Worm (Caenorhabditis elegans) whole organism, mixed stage, embryonic: Measurements from ENCODE around the gene F58A3.3.

Experiments
- M03D4.4 ChIP-seq: sonication (generic microtip); optimal IDR thresholded peaks from 2 replicates; lab custom pipeline; 2017; ENCODE audit warnings: mild to moderate bottlenecking, missing genetic modification characterization, missing compliant biosample characterization
- bed-3 ChIP-seq: fragments of 200-800 bp; sonication (Bioruptor generic); optimal IDR thresholded peaks from 3 replicates; lab custom pipeline; 2018; ENCODE audit warnings: mild to moderate bottlenecking, missing genetic modification characterization, moderate library complexity, missing compliant biosample characterization
- blmp-1 ChIP-seq: fragments of 150-350 bp; optimal IDR thresholded peaks from 2 replicates; lab custom pipeline; 2014; ENCODE audit warnings: missing biosample characterization, missing genetic modification characterization
- ceh-39 ChIP-seq: fragments of 150-350 bp; optimal IDR thresholded peaks from 2 replicates; lab custom pipeline; 2014; ENCODE audit warnings: missing biosample characterization, missing genetic modification characterization
- ceh-43 ChIP-seq: fragments of 200-800 bp; sonication (Bioruptor generic); optimal IDR thresholded peaks from 2 replicates; lab custom pipeline; 2018; ENCODE audit warnings: mild to moderate bottlenecking, missing genetic modification characterization, moderate library complexity, missing compliant biosample characterization
- ceh-83 ChIP-seq: fragments of 200-800 bp; sonication (Bioruptor generic); optimal IDR thresholded peaks from 2 replicates; lab custom pipeline; 2018; ENCODE audit warnings: mild to moderate bottlenecking, missing genetic modification characterization, missing compliant biosample characterization
- ces-1 ChIP-seq: fragments of 150-350 bp; optimal IDR thresholded peaks from 2 replicates; lab custom pipeline; 2014; ENCODE audit warnings: missing biosample characterization, missing genetic modification reagents, missing genetic modification characterization
- cnd-1 ChIP-seq: fragments of 200-800 bp; sonication (Bioruptor generic); optimal IDR thresholded peaks from 2 replicates; lab custom pipeline; 2018; ENCODE audit warnings: mild to moderate bottlenecking, missing genetic modification characterization, missing compliant biosample characterization
- drap-1 ChIP-seq: fragments of 200-800 bp; sonication (Bioruptor generic); optimal IDR thresholded peaks from 3 replicates; lab custom pipeline; 2018; ENCODE audit warnings: mild to moderate bottlenecking, missing genetic modification characterization, missing compliant biosample characterization
- elt-1 ChIP-seq: sonication (generic microtip); optimal IDR thresholded peaks from 2 replicates; lab custom pipeline; 2017; ENCODE audit warnings: missing genetic modification characterization, mild to moderate bottlenecking, missing compliant biosample characterization, antibody characterized with exemption, moderate library complexity, borderline replicate concordance; ENCODE audit not compliant: insufficient read depth
- elt-3 ChIP-seq: fragments of 150-350 bp; optimal IDR thresholded peaks from 2 replicates; lab custom pipeline; 2014; ENCODE audit warnings: missing biosample characterization, missing genetic modification characterization
- flh-1 ChIP-seq: fragments of 200-800 bp; sonication (Bioruptor generic); optimal IDR thresholded peaks from 2 replicates; lab custom pipeline; 2018; ENCODE audit warnings: mild to moderate bottlenecking, missing genetic modification characterization, moderate library complexity, missing compliant biosample characterization
- ham-2 ChIP-seq: fragments of 200-800 bp; sonication (Bioruptor generic); optimal IDR thresholded peaks from 2 replicates; lab custom pipeline; 2018; ENCODE audit warnings: mild to moderate bottlenecking, missing genetic modification characterization, missing compliant biosample characterization
- hlh-1 ChIP-seq: fragments of 150-350 bp; optimal IDR thresholded peaks from 2 replicates; lab custom pipeline; 2014; ENCODE audit warnings: missing biosample characterization, missing genetic modification reagents, missing genetic modification characterization
- lin-13 ChIP-seq: fragments of 150-350 bp; optimal IDR thresholded peaks from 2 replicates; lab custom pipeline; 2014; ENCODE audit warnings: missing biosample characterization, missing genetic modification characterization
- lin-32 ChIP-seq: fragments of 200-800 bp; sonication (Bioruptor generic); optimal IDR thresholded peaks from 2 replicates; lab custom pipeline; 2018; ENCODE audit warnings: mild to moderate bottlenecking, missing genetic modification characterization, missing compliant biosample characterization
- lsy-2 ChIP-seq: fragments of 150-350 bp; optimal IDR thresholded peaks from 2 replicates; lab custom pipeline; 2014; ENCODE audit warnings: missing biosample characterization, missing genetic modification characterization
- mab-5 ChIP-seq: fragments of 150-350 bp; optimal IDR thresholded peaks from 2 replicates; lab custom pipeline; 2014; ENCODE audit warnings: missing biosample characterization, missing genetic modification characterization
- mep-1 ChIP-seq: fragments of 150-350 bp; optimal IDR thresholded peaks from 2 replicates; lab custom pipeline; 2017; ENCODE audit warnings: missing biosample characterization, missing genetic modification reagents, missing genetic modification characterization, inconsistent platforms
- mls-2 ChIP-seq: sonication (generic microtip); optimal IDR thresholded peaks from 2 replicates; lab custom pipeline; 2016; ENCODE audit warnings: mild to moderate bottlenecking, missing genetic modification characterization, moderate library complexity, missing compliant biosample characterization
- nhr-12 ChIP-seq: fragments of 150-350 bp; optimal IDR thresholded peaks from 2 replicates; lab custom pipeline; 2014; ENCODE audit warnings: missing biosample characterization, missing genetic modification characterization
- nhr-2 ChIP-seq: fragments of 150-350 bp; optimal IDR thresholded peaks from 2 replicates; lab custom pipeline; 2014; ENCODE audit warnings: missing biosample characterization, missing genetic modification characterization
- nhr-237 ChIP-seq: fragments of 150-350 bp; optimal IDR thresholded peaks from 2 replicates; lab custom pipeline; 2014; ENCODE audit warnings: missing biosample characterization, missing genetic modification characterization
- nhr-28 ChIP-seq: fragments of 150-350 bp; optimal IDR thresholded peaks from 2 replicates; lab custom pipeline; 2014; ENCODE audit warnings: missing biosample characterization, missing genetic modification characterization
- nhr-76 ChIP-seq: sonication (generic microtip); optimal IDR thresholded peaks from 2 replicates; lab custom pipeline; 2017; ENCODE audit warnings: missing biosample characterization, missing genetic modification characterization
- pha-4 ChIP-seq: fragments of 150-350 bp; optimal IDR thresholded peaks from 2 replicates; lab custom pipeline; 2018; ENCODE audit warnings: missing biosample characterization, missing genetic modification reagents, missing genetic modification characterization
- sem-2 ChIP-seq: fragments of 200-800 bp; sonication (Bioruptor generic); optimal IDR thresholded peaks from 2 replicates; lab custom pipeline; 2018; ENCODE audit warnings: mild to moderate bottlenecking, missing genetic modification characterization, missing compliant biosample characterization
- snpc-4 ChIP-seq: fragments of 150-350 bp; optimal IDR thresholded peaks from 2 replicates; lab custom pipeline; 2014; ENCODE audit warnings: missing biosample characterization, missing genetic modification characterization
- sptf-1 ChIP-seq: sonication (generic microtip); optimal IDR thresholded peaks from 2 replicates; lab custom pipeline; 2017; ENCODE audit warnings: mild to moderate bottlenecking, missing genetic modification characterization, moderate library complexity, missing compliant biosample characterization
- tbx-8 ChIP-seq: fragments of 200-800 bp; sonication (Bioruptor generic); optimal IDR thresholded peaks from 2 replicates; lab custom pipeline; 2018; ENCODE audit warnings: mild to moderate bottlenecking, missing genetic modification characterization, moderate library complexity, missing compliant biosample characterization
- unc-120 ChIP-seq: sonication (generic microtip); optimal IDR thresholded peaks from 2 replicates; lab custom pipeline; 2017; ENCODE audit warnings: missing genetic modification characterization, missing compliant biosample characterization; ENCODE audit not compliant: poor library complexity, severe bottlenecking
- unc-39 ChIP-seq: fragments of 150-350 bp; optimal IDR thresholded peaks from 2 replicates; lab custom pipeline; 2014; ENCODE audit warnings: missing biosample characterization, missing genetic modification characterization
- unc-62 ChIP-seq: fragments of 150-350 bp; optimal IDR thresholded peaks from 2 replicates; lab custom pipeline; 2014; ENCODE audit warnings: missing biosample characterization, missing genetic modification reagents, missing genetic modification characterization
- zip-8 ChIP-seq: fragments of 150-350 bp; optimal IDR thresholded peaks from 2 replicates; lab custom pipeline; 2014; ENCODE audit warnings: missing biosample characterization, missing genetic modification characterization
- ztf-11 ChIP-seq: fragments of 150-350 bp; optimal IDR thresholded peaks from 2 replicates; lab custom pipeline; 2014; ENCODE audit warnings: missing biosample characterization, missing genetic modification characterization

Gene F58A3.3

DNA sequence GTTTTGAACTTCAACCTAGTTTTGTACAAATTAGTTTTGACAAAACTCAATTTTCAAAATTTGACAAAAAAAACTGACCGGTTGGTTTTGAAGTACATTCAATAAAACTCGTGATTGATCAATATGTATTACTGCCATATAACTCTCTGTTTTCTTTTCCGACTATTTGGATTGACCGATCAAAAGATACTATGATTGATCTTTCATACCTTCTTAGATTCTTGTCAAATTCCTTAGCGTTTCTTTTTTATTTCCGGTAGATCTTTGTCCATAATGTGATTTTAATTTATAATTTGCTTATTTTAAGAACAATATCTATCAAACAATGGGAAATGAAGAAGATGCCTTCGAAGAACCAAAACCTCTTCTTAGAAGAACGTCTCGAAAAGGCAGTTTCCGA lies at the start of gene F58A3.3:
Gene F58A3.3 (plus strand): TSS at position 301 of the 400 bp plus-strand sequence.
- TF ChIP-seq nhr-237 (tag; lab: Kevin White, UChicago): no peak
- TF ChIP-seq lsy-2 (tag; lab: Kevin White, UChicago): no peak
- no peak for TF ChIP-seq hlh-1 (tag; lab: Kevin White, UChicago)
- TF ChIP-seq ztf-11 (tag; lab: Kevin White, UChicago): no peak
- TF ChIP-seq zip-8 (tag; lab: Kevin White, UChicago): no peak
- no peak for TF ChIP-seq pha-4

DNA sequence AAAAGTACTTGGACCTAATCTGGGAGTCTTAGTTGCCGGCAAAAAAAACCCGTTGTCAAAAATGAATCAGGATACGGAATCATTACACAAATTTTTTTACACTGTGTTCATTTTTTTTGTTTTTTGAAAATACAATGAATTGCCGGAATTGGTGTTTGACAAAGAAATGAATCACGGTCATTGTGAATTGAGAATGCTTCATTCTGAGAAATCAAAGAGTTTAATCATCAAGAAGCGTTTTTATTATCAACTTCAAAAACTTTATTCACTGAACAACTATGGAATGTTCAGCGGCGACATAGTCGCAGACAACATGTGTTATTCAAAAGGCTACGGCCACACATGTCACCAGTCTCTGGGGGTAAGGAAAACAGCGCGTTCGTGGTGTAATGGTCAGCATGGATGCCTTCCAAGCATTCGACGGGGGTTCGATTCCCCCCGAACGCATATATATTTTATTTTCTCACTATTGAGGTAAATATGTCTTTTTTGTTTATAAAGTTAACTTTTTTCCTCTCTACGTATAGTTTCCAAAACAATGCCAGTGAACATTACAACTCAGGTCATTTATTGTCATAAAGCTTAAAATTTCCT lies 48.9 kb upstream of the F58A3.3 start, which contains the start of gene nas-10:
Gene nas-10 (minus strand): TSS at position 51 of the 594 bp plus-strand sequence.
- no peak for TF ChIP-seq lin-13 (tag; lab: Kevin White, UChicago)
- peak; percentile 90 for TF ChIP-seq ceh-83 (GFP tag; lab: Kevin White, UChicago)
- TF ChIP-seq M03D4.4: peak; percentile 92
- no peak for TF ChIP-seq zip-8 (tag; lab: Kevin White, UChicago)
- no peak for TF ChIP-seq ceh-39 (tag; lab: Kevin White, UChicago)
- TF ChIP-seq mls-2 (tag; lab: Kevin White, UChicago): peak; percentile 95
- TF ChIP-seq tbx-8 (GFP tag; lab: Kevin White, UChicago): peak; percentile 30
- TF ChIP-seq hlh-1 (tag; lab: Kevin White, UChicago): peak; percentile 57
- TF ChIP-seq bed-3 (GFP tag; lab: Kevin White, UChicago): peak; percentile 76
- TF ChIP-seq nhr-2: no peak
- peak; percentile 38 for TF ChIP-seq ztf-11 (tag; lab: Kevin White, UChicago)
- TF ChIP-seq nhr-76 (tag; lab: Kevin White, UChicago): no peak
- peak; percentile 50 for TF ChIP-seq ces-1
- peak; percentile 88 for TF ChIP-seq drap-1 (GFP tag; lab: Kevin White, UChicago)
- TF ChIP-seq elt-1 (tag; lab: Kevin White, UChicago): no peak
- TF ChIP-seq nhr-237 (tag; lab: Kevin White, UChicago): no peak
- TF ChIP-seq flh-1 (GFP tag; lab: Kevin White, UChicago): peak; percentile 51
- TF ChIP-seq unc-39 (tag; lab: Kevin White, UChicago): peak; percentile 10
- TF ChIP-seq unc-62: no peak
- TF ChIP-seq lin-32 (GFP tag; lab: Kevin White, UChicago): peak; percentile 76
- TF ChIP-seq cnd-1: peak; percentile 83
- TF ChIP-seq mep-1 (tag; lab: Kevin White, UChicago): peak; percentile 61
- no peak for TF ChIP-seq mab-5 (tag; lab: Kevin White, UChicago)
- TF ChIP-seq ceh-43 (GFP tag; lab: Kevin White, UChicago): peak; percentile 68
- TF ChIP-seq nhr-28: peak; percentile 17
- TF ChIP-seq elt-3 (tag; lab: Kevin White, UChicago): no peak
- peak; percentile 86 for TF ChIP-seq unc-120 (tag; lab: Kevin White, UChicago)
- no peak for TF ChIP-seq blmp-1 (tag; lab: Kevin White, UChicago)
- TF ChIP-seq pha-4: peak; percentile 65
- no peak for TF ChIP-seq nhr-12 (tag; lab: Kevin White, UChicago)
- no peak for TF ChIP-seq lsy-2 (tag; lab: Kevin White, UChicago)
- peak; percentile 95 for TF ChIP-seq sptf-1 (tag; lab: Kevin White, UChicago)
- TF ChIP-seq sem-2 (GFP tag; lab: Kevin White, UChicago): peak; percentile 80
- TF ChIP-seq snpc-4 (tag; lab: Kevin White, UChicago): no peak
- TF ChIP-seq ham-2 (GFP tag; lab: Kevin White, UChicago): peak; percentile 73

DNA sequence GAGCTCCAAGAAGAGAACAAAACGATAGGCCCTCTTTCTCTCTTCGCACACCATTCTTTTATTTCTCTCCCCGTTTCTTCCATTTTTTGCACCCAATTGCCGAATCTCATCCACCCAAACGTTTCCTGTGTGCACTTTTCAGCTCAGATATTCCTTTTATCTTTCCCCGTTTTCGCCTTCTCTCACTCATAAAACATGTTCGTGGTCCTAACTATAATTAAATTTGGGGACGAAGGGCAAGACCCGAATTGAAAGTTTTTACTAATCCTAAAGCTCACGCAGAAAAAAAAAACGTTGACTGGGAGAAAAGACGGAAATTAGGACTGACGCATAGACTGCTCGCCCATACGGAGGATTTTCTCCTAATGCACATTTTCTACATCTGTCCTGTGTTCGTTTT lies 46.9 kb upstream of the F58A3.3 start:
- TF ChIP-seq ces-1 (peak; percentile 82), cnd-1 (no peak)

DNA sequence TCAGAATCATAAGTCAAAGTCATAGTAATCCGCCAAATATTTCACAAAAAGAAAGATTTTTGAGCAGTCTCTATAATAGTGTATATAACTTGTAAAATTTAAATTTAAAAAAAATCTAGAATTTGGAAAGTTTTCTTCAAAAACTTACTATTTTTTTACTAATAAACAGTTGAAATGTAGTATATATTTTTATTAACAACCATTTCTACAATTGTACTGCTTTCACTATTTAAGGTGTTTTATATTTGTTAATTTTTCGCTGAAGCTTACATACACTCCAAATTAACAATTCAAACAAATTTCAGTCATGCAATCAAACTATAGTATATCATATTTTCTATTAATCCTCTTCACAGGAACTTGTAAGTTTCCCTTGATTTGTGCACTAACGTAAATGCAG lies 46.2 kb upstream of the F58A3.3 start, which contains the start of gene lge-1:
Gene lge-1 (plus strand): TSS at position 301 of the 400 bp plus-strand sequence.
- TF ChIP-seq ceh-43 (GFP tag; lab: Kevin White, UChicago) (no peak), nhr-12 (tag; lab: Kevin White, UChicago) (no peak), ceh-39 (tag; lab: Kevin White, UChicago) (no peak), elt-3 (tag; lab: Kevin White, UChicago) (no peak), lin-13 (tag; lab: Kevin White, UChicago) (no peak), nhr-2 (no peak), M03D4.4 (no peak)
